Fruit fly (Drosophila melanogaster) whole organism, wandering third instar larva: ENCODE data around the gene CG43181.

Source experiments
- Abd-B ChIP-seq: fragments of >200 bp; optimal IDR thresholded peaks from 2 replicates; lab custom pipeline; 2017; ENCODE audit warnings: missing biosample characterization, missing genetic modification characterization
- Jra ChIP-seq: sonication (Bioruptor generic); optimal IDR thresholded peaks from 2 replicates; lab custom pipeline; 2016; ENCODE audit warnings: missing biosample characterization, missing genetic modification characterization
- Rel ChIP-seq, 2 experiments: fragments of 200-800 bp; sonication (Bioruptor generic) in 1 of 2; optimal IDR thresholded peaks; 2 replicates in 1 of 2; 3 replicates in 1 of 2; lab custom pipeline; 2016 to 2019; ENCODE audit warnings: mild to moderate bottlenecking in 2 of 2, missing biosample characterization in 2 of 2, missing genetic modification characterization in 2 of 2, moderate library complexity in 1 of 2
- Vsx2 ChIP-seq: fragments of 200-300, 225-300 bp; sonication (Bioruptor generic); optimal IDR thresholded peaks from 2 replicates; lab custom pipeline; 2018; ENCODE audit warnings: missing biosample characterization, missing genetic modification characterization; ENCODE audit not compliant: partially characterized antibody
- dl ChIP-seq, 2 experiments: fragments of 175-275, 200-275 bp in 1 of 2; fragments of 200-275 bp in 1 of 2; sonication (Bioruptor generic); optimal IDR thresholded peaks; lab custom pipeline; 2018; ENCODE audit warnings: mild to moderate bottlenecking in 2 of 2, missing biosample characterization in 2 of 2, missing genetic modification characterization in 2 of 2, moderate library complexity in 2 of 2; ENCODE audit not compliant: partially characterized antibody in 2 of 2, insufficient read depth in 1 of 2
- foxo ChIP-seq, 2 experiments: fragments of 200-800 bp; sonication (Bioruptor generic); optimal IDR thresholded peaks; 2 replicates in 1 of 2; 3 replicates in 1 of 2; lab custom pipeline; 2016 to 2017; ENCODE audit warnings: missing biosample characterization in 2 of 2, missing genetic modification characterization in 2 of 2
- jim ChIP-seq: fragments of 175-275, 200-325 bp; sonication (Bioruptor generic); optimal IDR thresholded peaks from 2 replicates; lab custom pipeline; 2016; ENCODE audit warnings: missing biosample characterization, mild to moderate bottlenecking, missing genetic modification characterization

dm6 chrX:311328-311727 lies 39.0 kb upstream of the CG43181 start:
- TF ChIP-seq jim (GFP tag; lab: Kevin White, UChicago) = no peak
- TF ChIP-seq Rel (GFP tag; optimal IDR thresholded peaks at IDR 0.05; lab: Kevin White, UChicago) = no peak
- TF ChIP-seq Rel (tag; optimal IDR thresholded peaks at IDR 0.05; lab: Kevin White, UChicago) = no peak
- no peak for TF ChIP-seq Vsx2 (GFP tag; lab: Kevin White, UChicago)
- no peak for TF ChIP-seq Jra (GFP tag; lab: Kevin White, UChicago)
- no peak for TF ChIP-seq Abd-B
- no peak for TF ChIP-seq dl (GFP tag; optimal IDR thresholded peaks at IDR 0.05; lab: Kevin White, UChicago; ENCODE audit: insufficient read depth in 1 of 2, partially characterized antibody in 2 of 2)
- no peak for TF ChIP-seq foxo (GFP tag; optimal IDR thresholded peaks at IDR 0.05; lab: Kevin White, UChicago)
